Worm (Caenorhabditis elegans) whole organism, L1 larva: Measurements from ENCODE around the gene srz-31.

Experiments used
- C04F5.9 ChIP-seq: sonication (generic microtip); optimal IDR thresholded peaks from 2 replicates; lab custom pipeline; 2016; ENCODE audit warnings: missing genetic modification characterization, missing compliant biosample characterization
- F16B12.6 ChIP-seq: fragments of 150-350 bp; optimal IDR thresholded peaks from 2 replicates; lab custom pipeline; 2014; ENCODE audit warnings: missing biosample characterization, missing genetic modification characterization
- alr-1 ChIP-seq: fragments of 200-800 bp; sonication (Bioruptor generic); optimal IDR thresholded peaks from 2 replicates; lab custom pipeline; 2018; ENCODE audit warnings: borderline replicate concordance, mild to moderate bottlenecking, missing genetic modification characterization, missing compliant biosample characterization
- ama-1 ChIP-seq: fragments of 150-350 bp; optimal IDR thresholded peaks from 2 replicates; lab custom pipeline; 2014
- blmp-1 ChIP-seq: fragments of 150-350 bp; optimal IDR thresholded peaks from 2 replicates; lab custom pipeline; 2014; ENCODE audit warnings: missing biosample characterization, missing genetic modification characterization
- ceh-63 ChIP-seq: fragments of 200-800 bp; sonication (Bioruptor generic); optimal IDR thresholded peaks from 2 replicates; lab custom pipeline; 2018; ENCODE audit warnings: mild to moderate bottlenecking, missing genetic modification characterization, missing compliant biosample characterization
- dpl-1 ChIP-seq, 3 experiments: fragments of 150-350 bp in 2 of 3; sonication (generic microtip) in 1 of 3; optimal IDR thresholded peaks; 2 replicates each; lab custom pipeline; 2014 to 2017; ENCODE audit warnings: missing biosample characterization in 3 of 3, missing genetic modification characterization in 3 of 3, missing genetic modification reagents in 3 of 3
- efl-1 ChIP-seq, 4 experiments: fragments of 150-350 bp; optimal IDR thresholded peaks in 3 of 4; peaks in 1 of 4; 1 replicate in 1 of 4; 2 replicates in 3 of 4; lab custom pipeline; 2014; ENCODE audit warnings: missing biosample characterization in 2 of 4, missing genetic modification characterization in 2 of 4, missing genetic modification reagents in 2 of 4
- egl-13 ChIP-seq: sonication (generic microtip); optimal IDR thresholded peaks from 2 replicates; lab custom pipeline; 2016; ENCODE audit warnings: missing genotype, missing genetic modification reagents, missing genetic modification characterization, missing compliant biosample characterization
- egl-27 ChIP-seq, 2 experiments: fragments of 150-350 bp in 1 of 2; sonication (generic microtip); optimal IDR thresholded peaks; 3 replicates each; lab custom pipeline; 2017 to 2018; ENCODE audit warnings: missing biosample characterization in 2 of 2, missing genetic modification characterization in 2 of 2, missing genetic modification reagents in 2 of 2
- elt-2 ChIP-seq: sonication (generic microtip); optimal IDR thresholded peaks from 2 replicates; lab custom pipeline; 2016; ENCODE audit warnings: missing genetic modification characterization, mild to moderate bottlenecking, inconsistent platforms, missing compliant biosample characterization, missing genetic modification reagents
- ets-5 ChIP-seq: fragments of 200-800 bp; sonication (Bioruptor generic); IDR thresholded peaks from 2 replicates; pipeline ENCODE4 v1.3.6; 2022; ENCODE audit warnings: missing genetic modification characterization, missing compliant biosample characterization
- fkh-10 ChIP-seq: sonication (generic microtip); optimal IDR thresholded peaks from 2 replicates; lab custom pipeline; 2017; ENCODE audit warnings: missing biosample characterization, missing genetic modification reagents, missing genetic modification characterization
- fkh-8 ChIP-seq: sonication (generic microtip); optimal IDR thresholded peaks from 2 replicates; lab custom pipeline; 2016; ENCODE audit warnings: mild to moderate bottlenecking, missing genetic modification characterization, missing compliant biosample characterization
- fos-1 ChIP-seq: fragments of 150-350 bp; optimal IDR thresholded peaks from 2 replicates; lab custom pipeline; 2014; ENCODE audit warnings: missing biosample characterization, missing genetic modification characterization
- jun-1 ChIP-seq: fragments of 150-350 bp; optimal IDR thresholded peaks from 2 replicates; lab custom pipeline; 2014; ENCODE audit warnings: missing biosample characterization, missing genetic modification reagents, missing genetic modification characterization
- lin-15B ChIP-seq: fragments of 150-350 bp; sonication (generic microtip); optimal IDR thresholded peaks from 3 replicates; lab custom pipeline; 2014; ENCODE audit warnings: missing biosample characterization, missing genetic modification characterization
- lin-39 ChIP-seq: fragments of 150-350 bp; optimal IDR thresholded peaks from 2 replicates; lab custom pipeline; 2014; ENCODE audit warnings: missing biosample characterization, missing genetic modification reagents, missing genetic modification characterization
- mab-9 ChIP-seq: fragments of 200-800 bp; sonication (Bioruptor generic); IDR thresholded peaks from 2 replicates; pipeline ENCODE4 v1.3.6; 2022; ENCODE audit warnings: missing genetic modification reagents, missing genetic modification characterization, missing compliant biosample characterization
- mdl-1 ChIP-seq, 2 experiments: fragments of 150-350 bp; optimal IDR thresholded peaks; 2 replicates each; lab custom pipeline; 2014 to 2017; ENCODE audit warnings: missing biosample characterization in 2 of 2, missing genetic modification characterization in 2 of 2, inconsistent platforms in 1 of 2
- mef-2 ChIP-seq: fragments of 150-350 bp; optimal IDR thresholded peaks from 2 replicates; lab custom pipeline; 2014; ENCODE audit warnings: missing biosample characterization, missing genetic modification characterization
- mep-1 ChIP-seq: fragments of 150-350 bp; optimal IDR thresholded peaks from 2 replicates; lab custom pipeline; 2014; ENCODE audit warnings: missing biosample characterization, missing genetic modification characterization
- nhr-12 ChIP-seq: sonication (generic microtip); optimal IDR thresholded peaks from 2 replicates; lab custom pipeline; 2017; ENCODE audit warnings: missing biosample characterization, missing genetic modification characterization
- nhr-19 ChIP-seq: fragments of 200-800 bp; sonication (Bioruptor generic); conservative IDR thresholded peaks from 2 replicates; pipeline ENCODE4 v1.3.6; 2022; ENCODE audit warnings: missing genetic modification characterization, missing compliant biosample characterization
- nhr-71 ChIP-seq: sonication (generic microtip); optimal IDR thresholded peaks from 2 replicates; lab custom pipeline; 2016; ENCODE audit warnings: mild to moderate bottlenecking, missing genetic modification characterization, moderate library complexity, missing compliant biosample characterization
- nhr-76 ChIP-seq: sonication (generic microtip); optimal IDR thresholded peaks from 2 replicates; lab custom pipeline; 2017; ENCODE audit warnings: missing biosample characterization, missing genetic modification characterization
- nhr-77 ChIP-seq: fragments of 150-350 bp; optimal IDR thresholded peaks from 2 replicates; lab custom pipeline; 2014; ENCODE audit warnings: missing biosample characterization, missing genetic modification characterization
- pag-3 ChIP-seq: sonication (generic microtip); optimal IDR thresholded peaks from 2 replicates; lab custom pipeline; 2017; ENCODE audit warnings: missing genetic modification characterization, mild to moderate bottlenecking, missing compliant biosample characterization, antibody characterized with exemption, borderline replicate concordance; ENCODE audit not compliant: insufficient read depth
- pax-3 ChIP-seq: fragments of 200-800 bp; sonication (Bioruptor generic); optimal IDR thresholded peaks from 2 replicates; lab custom pipeline; 2018; ENCODE audit warnings: mild to moderate bottlenecking, missing genetic modification characterization, moderate library complexity, missing compliant biosample characterization
- pqm-1 ChIP-seq: sonication (generic microtip); optimal IDR thresholded peaks from 3 replicates; lab custom pipeline; 2017; ENCODE audit warnings: missing biosample characterization, missing genetic modification characterization
- rnt-1 ChIP-seq: sonication (generic microtip); optimal IDR thresholded peaks from 2 replicates; lab custom pipeline; 2016; ENCODE audit warnings: mild to moderate bottlenecking, missing genetic modification characterization, moderate library complexity, missing compliant biosample characterization
- snpc-4 ChIP-seq: fragments of 150-350 bp; optimal IDR thresholded peaks from 2 replicates; lab custom pipeline; 2014; ENCODE audit warnings: missing biosample characterization, missing genetic modification characterization
- sox-4 ChIP-seq: sonication (generic microtip); optimal IDR thresholded peaks from 2 replicates; lab custom pipeline; 2016; ENCODE audit warnings: missing genetic modification characterization, missing compliant biosample characterization
- sptf-1 ChIP-seq: fragments of 150-350 bp; optimal IDR thresholded peaks from 2 replicates; lab custom pipeline; 2014; ENCODE audit warnings: missing biosample characterization, missing genetic modification characterization
- sup-37 ChIP-seq: fragments of 200-800 bp; sonication (Bioruptor generic); optimal IDR thresholded peaks from 2 replicates; lab custom pipeline; 2018; ENCODE audit warnings: mild to moderate bottlenecking, missing genetic modification characterization, missing compliant biosample characterization
- unc-30 ChIP-seq: sonication (generic microtip); optimal IDR thresholded peaks from 2 replicates; lab custom pipeline; 2017; ENCODE audit warnings: missing biosample characterization, missing genetic modification characterization
- unc-62 ChIP-seq: fragments of 150-350 bp; optimal IDR thresholded peaks from 2 replicates; lab custom pipeline; 2014; ENCODE audit warnings: missing biosample characterization, missing genetic modification reagents, missing genetic modification characterization
- ztf-11 ChIP-seq, 2 experiments: sonication (generic microtip); optimal IDR thresholded peaks; 2 replicates each; lab custom pipeline; 2016 to 2017; ENCODE audit warnings: missing genetic modification characterization in 2 of 2, missing biosample characterization in 1 of 2, missing compliant biosample characterization in 1 of 2

srz-31 gene

DNA sequence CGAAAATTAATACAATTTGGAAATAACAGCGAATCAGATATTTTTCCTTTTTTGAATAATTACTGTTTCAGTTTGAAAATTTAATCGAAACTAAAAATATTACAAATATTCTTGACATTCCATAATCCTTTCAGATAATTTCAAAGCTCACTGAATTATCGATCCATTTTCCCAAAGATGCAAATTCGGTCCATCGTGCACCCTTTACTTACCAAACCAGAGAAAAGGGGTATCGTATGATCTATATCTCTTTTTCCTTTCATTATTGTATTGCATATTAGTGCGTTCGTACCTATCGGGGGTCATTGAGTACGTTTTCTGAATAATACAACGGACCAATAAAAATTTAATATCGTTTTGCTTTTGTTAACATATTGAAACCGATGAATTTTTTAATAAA, 32.4 kb upstream of the srz-31 start:
- no peak for TF ChIP-seq unc-30 (tag; lab: Kevin White, UChicago)

ce11 chrIV:14106274-14106673, 30.9 kb upstream of the srz-31 start, which contains the start of gene ins-34:
TSS of gene ins-34 (plus strand) at chrIV:14106574.
- TF ChIP-seq jun-1 (tag; lab: Kevin White, UChicago) (no peak), nhr-76 (tag; lab: Kevin White, UChicago) (no peak), lin-15B (tag; lab: Kevin White, UChicago) (no peak), sptf-1 (no peak), ceh-63 (no peak), elt-2 (tag; lab: Kevin White, UChicago) (no peak), blmp-1 (tag; lab: Kevin White, UChicago) (no peak), C04F5.9 (tag; lab: Kevin White, UChicago) (no peak), ama-1 (lab: Kevin White, UChicago) (no peak), mef-2 (tag; lab: Kevin White, UChicago) (no peak), fkh-10 (GFP tag; lab: Kevin White, UChicago) (no peak), pax-3 (tag; lab: Kevin White, UChicago) (no peak), unc-30 (tag; lab: Kevin White, UChicago) (no peak), alr-1 (tag; lab: Kevin White, UChicago) (no peak), sup-37 (GFP tag; lab: Kevin White, UChicago) (no peak), nhr-19 (no peak)

ce11 chrIV:14107647-14108046, 29.5 kb upstream of the srz-31 start:
- TF ChIP-seq mdl-1 (tag; optimal IDR thresholded peaks at IDR 0.05; lab: Kevin White, UChicago) (no peak), pqm-1 (tag; lab: Kevin White, UChicago) (no peak), fkh-8 (no peak), nhr-71 (no peak), nhr-77 (tag; lab: Kevin White, UChicago) (no peak)

DNA sequence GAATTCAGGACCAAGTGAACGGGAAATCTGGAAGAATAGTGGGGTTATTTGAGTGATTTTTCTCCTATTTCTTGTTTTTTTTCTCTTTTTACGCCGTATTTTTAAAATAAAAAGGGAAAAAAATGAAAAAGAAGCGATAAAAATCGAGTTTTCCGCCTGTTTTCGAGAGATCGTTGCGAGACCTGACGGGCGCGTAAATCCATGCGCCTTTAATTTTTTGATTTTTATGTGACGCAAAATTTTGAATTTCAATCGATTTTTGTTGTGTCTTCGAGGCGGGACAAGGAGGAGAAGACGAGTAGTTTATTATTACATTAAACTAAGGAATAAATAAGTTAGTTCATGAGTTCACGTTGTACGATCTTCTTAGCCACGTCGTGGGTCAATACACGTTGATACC, 23.5 kb upstream of the srz-31 start:
- no peak for TF ChIP-seq snpc-4
- TF ChIP-seq lin-15B (tag; lab: Kevin White, UChicago) = no peak
- TF ChIP-seq dpl-1 (GFP tag; optimal IDR thresholded peaks at IDR 0.05; lab: Kevin White, UChicago) = peak in 1 of 3 experiments; percentile 33
- TF ChIP-seq nhr-71 = no peak
- peak; percentile 10 to 69 for TF ChIP-seq efl-1 (optimal IDR thresholded peaks at IDR 0.05; lab: Kevin White, UChicago)
- TF ChIP-seq efl-1 (GFP tag; optimal IDR thresholded peaks at IDR 0.05 in 1 of 2; lab: Kevin White, UChicago) = peak in 1 of 2 experiments; percentile 55
- TF ChIP-seq sup-37 (GFP tag; lab: Kevin White, UChicago) = no peak
- no peak for TF ChIP-seq mef-2 (tag; lab: Kevin White, UChicago)
- TF ChIP-seq sptf-1 = no peak
- TF ChIP-seq fkh-10 (GFP tag; lab: Kevin White, UChicago) = no peak

DNA sequence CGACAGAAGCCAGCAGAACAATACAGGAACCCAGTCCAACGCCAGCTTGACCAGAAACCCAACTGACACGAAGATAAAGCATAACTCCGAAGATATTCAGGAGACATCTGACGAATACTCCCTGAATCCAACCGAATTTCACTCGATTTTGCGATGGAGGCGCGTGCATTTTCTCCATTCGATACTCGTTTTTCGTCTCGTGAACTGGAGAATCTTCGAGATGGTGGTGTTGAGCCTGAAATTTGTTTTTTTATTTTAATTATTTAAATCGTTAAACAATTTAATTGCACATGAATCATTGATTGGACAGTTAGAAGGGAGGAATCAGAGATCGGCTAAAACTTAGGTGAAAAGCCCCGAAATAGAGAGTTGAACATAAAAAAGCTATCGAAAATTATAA, 22.8 kb upstream of the srz-31 start:
- TF ChIP-seq fos-1 = no peak
- TF ChIP-seq rnt-1 (tag; lab: Kevin White, UChicago) = no peak
- TF ChIP-seq ztf-11 (tag; optimal IDR thresholded peaks at IDR 0.05; lab: Kevin White, UChicago) = no peak
- TF ChIP-seq nhr-19 = no peak
- TF ChIP-seq lin-39 (tag; lab: Kevin White, UChicago) = no peak
- no peak for TF ChIP-seq pax-3 (tag; lab: Kevin White, UChicago)
- no peak for TF ChIP-seq snpc-4

- TF ChIP-seq sox-4 = no peak
- no peak for TF ChIP-seq efl-1 (optimal IDR thresholded peaks at IDR 0.05; lab: Kevin White, UChicago)
- TF ChIP-seq efl-1 (GFP tag; optimal IDR thresholded peaks at IDR 0.05 in 1 of 2; lab: Kevin White, UChicago) = no peak
- no peak for TF ChIP-seq mab-9 (GFP tag; lab: Robert Waterston, UW)
- TF ChIP-seq mep-1 (tag; lab: Kevin White, UChicago) = no peak
- TF ChIP-seq ets-5 (GFP tag; lab: Robert Waterston, UW) = no peak
- TF ChIP-seq egl-27 (tag; optimal IDR thresholded peaks at IDR 0.05; lab: Kevin White, UChicago) = no peak
- TF ChIP-seq F16B12.6 (tag; lab: Kevin White, UChicago) = no peak
- TF ChIP-seq nhr-12 (tag; lab: Kevin White, UChicago) = no peak
- no peak for TF ChIP-seq fos-1
- no peak for TF ChIP-seq pag-3 (tag; lab: Kevin White, UChicago)
- TF ChIP-seq unc-62 = no peak
- no peak for TF ChIP-seq egl-13 (tag; lab: Kevin White, UChicago)
Measured at ce11 chrIV:14115045-14115444, 22.1 kb upstream of the srz-31 start.
